Worm (Caenorhabditis elegans) whole organism, early embryonic: Measurements from ENCODE around the gene hacd-1.

Experiments used
- F13C5.2 ChIP-seq: sonication (generic microtip); optimal IDR thresholded peaks from 2 replicates; lab custom pipeline; 2017; ENCODE audit warnings: mild to moderate bottlenecking, missing genetic modification characterization, inconsistent platforms, missing compliant biosample characterization
- aly-1 ChIP-seq: sonication (generic microtip); optimal IDR thresholded peaks from 2 replicates; lab custom pipeline; 2016; ENCODE audit warnings: missing genetic modification characterization, missing compliant biosample characterization
- ama-1 ChIP-seq: fragments of 150-350 bp; optimal IDR thresholded peaks from 2 replicates; lab custom pipeline; 2014
- ceh-36 ChIP-seq: sonication (generic microtip); optimal IDR thresholded peaks from 2 replicates; lab custom pipeline; 2016; ENCODE audit warnings: missing genetic modification characterization, inconsistent platforms, missing compliant biosample characterization
- ets-7 ChIP-seq: sonication (generic microtip); optimal IDR thresholded peaks from 2 replicates; lab custom pipeline; 2016; ENCODE audit warnings: missing genotype, missing genetic modification characterization, missing compliant biosample characterization
- flt-1 ChIP-seq: fragments of 200-800 bp; sonication (Bioruptor generic); IDR thresholded peaks from 2 replicates; pipeline ENCODE4 v1.3.6; 2022; ENCODE audit warnings: missing genetic modification characterization, missing compliant biosample characterization
- hmbx-1 ChIP-seq: sonication (generic microtip); optimal IDR thresholded peaks from 2 replicates; lab custom pipeline; 2016; ENCODE audit warnings: mild to moderate bottlenecking, missing genetic modification characterization, missing compliant biosample characterization
- hnd-1 ChIP-seq: sonication (generic microtip); optimal IDR thresholded peaks from 2 replicates; lab custom pipeline; 2016; ENCODE audit warnings: missing genetic modification characterization, missing compliant biosample characterization
- pes-1 ChIP-seq: fragments of 200-800 bp; sonication (Bioruptor generic); IDR thresholded peaks from 2 replicates; pipeline ENCODE4 v1.3.6; 2022; ENCODE audit warnings: missing genetic modification reagents, missing genetic modification characterization, missing compliant biosample characterization
- scrt-1 ChIP-seq: fragments of 200-800 bp; sonication (Bioruptor generic); IDR thresholded peaks from 2 replicates; pipeline ENCODE4 v1.3.6; 2022; ENCODE audit warnings: missing genetic modification characterization, missing compliant biosample characterization
- tbx-11 ChIP-seq: fragments of 200-800 bp; sonication (Bioruptor generic); IDR thresholded peaks from 2 replicates; pipeline ENCODE4 v1.3.6; 2022; ENCODE audit warnings: missing genetic modification characterization, missing compliant biosample characterization
- tbx-37 ChIP-seq: fragments of 200-800 bp; sonication (Bioruptor generic); conservative IDR thresholded peaks from 2 replicates; pipeline ENCODE4 v1.3.6; 2022; ENCODE audit warnings: missing genetic modification reagents, missing genetic modification characterization, missing compliant biosample characterization

ce11 chrV:1505995-1506394, 45.8 kb downstream of the hacd-1 start, which contains the start of gene sru-28:
- TF ChIP-seq F13C5.2: no peak
- no peak for TF ChIP-seq ceh-36 (tag; lab: Kevin White, UChicago)
- no peak for TF ChIP-seq aly-1 (tag; lab: Kevin White, UChicago)
- TF ChIP-seq hnd-1 (tag; lab: Kevin White, UChicago): no peak
- TF ChIP-seq ets-7: no peak
- no peak for TF ChIP-seq tbx-37
- TF ChIP-seq tbx-11 (GFP tag; lab: Robert Waterston, UW): no peak
- no peak for TF ChIP-seq flt-1 (GFP tag; lab: Robert Waterston, UW)
- no peak for TF ChIP-seq ama-1 (lab: Kevin White, UChicago)
- no peak for TF ChIP-seq pes-1 (GFP tag; lab: Robert Waterston, UW)
- TF ChIP-seq scrt-1: no peak
- TF ChIP-seq hmbx-1 (tag; lab: Kevin White, UChicago): no peak
